Fruit fly (Drosophila melanogaster) whole organism, adult: ENCODE data around the gene CG44422.

Experiments
- CG11617 ChIP-seq: fragments of 200-800 bp; sonication (Bioruptor generic); optimal IDR thresholded peaks from 2 replicates; lab custom pipeline; 2017; ENCODE audit warnings: mild to moderate bottlenecking, missing biosample characterization, missing genetic modification reagents, missing genetic modification characterization
- CG12768 ChIP-seq: fragments of 200-800 bp; sonication (Bioruptor generic); optimal IDR thresholded peaks from 2 replicates; lab custom pipeline; 2017; ENCODE audit warnings: missing biosample characterization, missing genetic modification characterization, mild to moderate bottlenecking, moderate library complexity, missing genetic modification reagents
- CG1620 ChIP-seq: fragments of 200-800 bp; sonication (Bioruptor generic); optimal IDR thresholded peaks from 2 replicates; lab custom pipeline; 2016; ENCODE audit warnings: missing biosample characterization, missing genetic modification characterization
- CG5204 ChIP-seq: fragments of 200-800 bp; sonication (Bioruptor generic); optimal IDR thresholded peaks from 2 replicates; lab custom pipeline; 2016; ENCODE audit warnings: missing biosample characterization, missing genetic modification characterization
- CG7045 ChIP-seq: fragments of 200-800 bp; sonication (Bioruptor generic); optimal IDR thresholded peaks from 2 replicates; lab custom pipeline; 2017; ENCODE audit warnings: missing biosample characterization, mild to moderate bottlenecking, missing genetic modification characterization
- CG7101 ChIP-seq: fragments of 200-800 bp; sonication (Bioruptor generic); optimal IDR thresholded peaks from 2 replicates; lab custom pipeline; 2018; ENCODE audit warnings: missing biosample characterization, mild to moderate bottlenecking, missing genetic modification characterization, moderate library complexity
- Crg-1 ChIP-seq: fragments of 200-800 bp; sonication (Bioruptor generic); optimal IDR thresholded peaks from 2 replicates; lab custom pipeline; 2016; ENCODE audit warnings: missing biosample characterization, missing genetic modification characterization
- Hr96 ChIP-seq: fragments of 200-800 bp; sonication (Bioruptor generic); optimal IDR thresholded peaks from 2 replicates; lab custom pipeline; 2016; ENCODE audit warnings: missing biosample characterization, missing genetic modification characterization
- Mnt ChIP-seq: fragments of 200-800 bp; sonication (Bioruptor generic); optimal IDR thresholded peaks from 2 replicates; lab custom pipeline; 2016; ENCODE audit warnings: missing biosample characterization, mild to moderate bottlenecking, missing genetic modification characterization
- cic ChIP-seq: fragments of 200-800 bp; sonication (Bioruptor generic); optimal IDR thresholded peaks from 2 replicates; lab custom pipeline; 2017; ENCODE audit warnings: missing biosample characterization, mild to moderate bottlenecking, missing genetic modification characterization, moderate library complexity
- cnc ChIP-seq, 2 experiments: fragments of >200 bp; optimal IDR thresholded peaks; 2 replicates each; lab custom pipeline; 2017
- ovo ChIP-seq: fragments of 200-800 bp; sonication (Bioruptor generic); optimal IDR thresholded peaks from 2 replicates; lab custom pipeline; 2016; ENCODE audit warnings: missing biosample characterization, missing genetic modification characterization
- tj ChIP-seq: fragments of 200-800 bp; sonication (Bioruptor generic); optimal IDR thresholded peaks from 3 replicates; lab custom pipeline; 2017; ENCODE audit warnings: missing biosample characterization, mild to moderate bottlenecking, missing genetic modification characterization, moderate library complexity
- toe ChIP-seq: fragments of 200-800 bp; sonication (Bioruptor generic); optimal IDR thresholded peaks from 2 replicates; lab custom pipeline; 2016; ENCODE audit warnings: missing biosample characterization, missing genetic modification characterization

DNA sequence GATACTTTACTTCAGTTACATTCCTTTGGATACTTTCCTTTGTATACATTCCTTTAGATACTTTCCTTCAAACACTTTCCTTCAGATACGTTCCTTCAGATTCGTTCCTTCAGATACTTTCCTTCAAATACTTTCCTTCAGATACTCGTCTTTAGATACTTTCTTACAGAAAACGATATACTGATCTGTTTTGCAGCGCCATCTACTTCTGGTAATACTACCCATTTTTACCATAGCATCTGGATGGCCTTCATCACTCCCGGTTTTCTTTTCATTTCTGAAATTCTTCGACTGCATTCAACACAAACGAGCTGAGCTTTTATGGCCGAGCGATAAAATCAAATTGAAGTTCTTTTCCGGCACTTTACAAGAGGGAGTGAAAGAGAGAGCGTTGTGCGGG, 17.3 kb upstream of the CG44422 start:
- TF ChIP-seq Hr96, result no peak
- no peak for TF ChIP-seq cnc (optimal IDR thresholded peaks at IDR 0.05; lab: Kevin White, UChicago)
- no peak for TF ChIP-seq CG7045 (GFP tag; lab: Kevin White, UChicago)
- no peak for TF ChIP-seq Crg-1 (GFP tag; lab: Kevin White, UChicago)
- no peak for TF ChIP-seq cic
- TF ChIP-seq toe (GFP tag; lab: Kevin White, UChicago), result no peak
- TF ChIP-seq CG1620, result no peak
- no peak for TF ChIP-seq tj (GFP tag; lab: Kevin White, UChicago)
- no peak for TF ChIP-seq CG11617
- TF ChIP-seq CG12768 (GFP tag; lab: Kevin White, UChicago), result no peak
- TF ChIP-seq ovo (GFP tag; lab: Kevin White, UChicago), result no peak
- no peak for TF ChIP-seq Mnt (GFP tag; lab: Kevin White, UChicago)
- no peak for TF ChIP-seq CG5204 (GFP tag; lab: Kevin White, UChicago)
- TF ChIP-seq CG7101 (tag; lab: Kevin White, UChicago), result no peak
